Worm (Caenorhabditis elegans) whole organism, late embryonic: ENCODE measurements around the gene flad-1.

Experiments
- F13H6.1 ChIP-seq: sonication (generic microtip); optimal IDR thresholded peaks from 2 replicates; lab custom pipeline; 2016; ENCODE audit warnings: missing genetic modification characterization, missing compliant biosample characterization
- K02D7.2 ChIP-seq: sonication (generic microtip); optimal IDR thresholded peaks from 2 replicates; lab custom pipeline; 2017; ENCODE audit warnings: mild to moderate bottlenecking, missing genetic modification characterization, missing compliant biosample characterization
- K09A11.1 ChIP-seq: sonication (generic microtip); optimal IDR thresholded peaks from 2 replicates; lab custom pipeline; 2017; ENCODE audit warnings: antibody characterized with exemption, mild to moderate bottlenecking, missing genetic modification characterization, missing compliant biosample characterization; ENCODE audit not compliant: insufficient read depth
- ahr-1 ChIP-seq: sonication (generic microtip); optimal IDR thresholded peaks from 2 replicates; lab custom pipeline; 2016; ENCODE audit warnings: missing genetic modification characterization, missing compliant biosample characterization
- ama-1 ChIP-seq: fragments of 150-350 bp; optimal IDR thresholded peaks from 2 replicates; lab custom pipeline; 2014
- ceh-18 ChIP-seq: sonication (generic microtip); optimal IDR thresholded peaks from 2 replicates; lab custom pipeline; 2016; ENCODE audit warnings: missing genetic modification characterization, missing compliant biosample characterization
- ceh-19 ChIP-seq: fragments of 200-800 bp; sonication (Bioruptor generic); optimal IDR thresholded peaks from 2 replicates; lab custom pipeline; 2018; ENCODE audit warnings: mild to moderate bottlenecking, missing genetic modification characterization, missing compliant biosample characterization
- ceh-22 ChIP-seq: sonication (generic microtip); optimal IDR thresholded peaks from 2 replicates; lab custom pipeline; 2017; ENCODE audit warnings: missing biosample characterization, missing genetic modification characterization
- ceh-24 ChIP-seq: sonication (generic microtip); optimal IDR thresholded peaks from 2 replicates; lab custom pipeline; 2016; ENCODE audit warnings: mild to moderate bottlenecking, missing genetic modification characterization, missing compliant biosample characterization
- ceh-30 ChIP-seq: fragments of 150-350 bp; optimal IDR thresholded peaks from 2 replicates; lab custom pipeline; 2014; ENCODE audit warnings: missing biosample characterization, missing genetic modification characterization
- ceh-31 ChIP-seq: sonication (generic microtip); optimal IDR thresholded peaks from 2 replicates; lab custom pipeline; 2016; ENCODE audit warnings: missing genetic modification characterization, missing compliant biosample characterization
- ceh-34 ChIP-seq: sonication (generic microtip); optimal IDR thresholded peaks from 2 replicates; lab custom pipeline; 2016; ENCODE audit warnings: mild to moderate bottlenecking, missing genetic modification characterization, missing compliant biosample characterization
- ceh-45 ChIP-seq: fragments of 200-800 bp; sonication (Bioruptor generic); IDR thresholded peaks from 2 replicates; pipeline ENCODE4 v1.3.6; 2022; ENCODE audit warnings: missing genetic modification reagents, missing genetic modification characterization, missing compliant biosample characterization
- ceh-6 ChIP-seq: fragments of 200-800 bp; sonication (Bioruptor generic); optimal IDR thresholded peaks from 2 replicates; lab custom pipeline; 2018; ENCODE audit warnings: mild to moderate bottlenecking, missing genetic modification characterization, missing compliant biosample characterization
- dmd-4 ChIP-seq: sonication (generic microtip); optimal IDR thresholded peaks from 2 replicates; lab custom pipeline; 2016; ENCODE audit warnings: borderline replicate concordance, missing genetic modification characterization, missing compliant biosample characterization
- dve-1 ChIP-seq: sonication (generic microtip); optimal IDR thresholded peaks from 2 replicates; lab custom pipeline; 2017; ENCODE audit warnings: antibody characterized with exemption, mild to moderate bottlenecking, missing genetic modification characterization, missing compliant biosample characterization
- elt-2 ChIP-seq: sonication (generic microtip); optimal IDR thresholded peaks from 2 replicates; lab custom pipeline; 2016; ENCODE audit warnings: missing genetic modification reagents, missing genetic modification characterization, missing compliant biosample characterization
- elt-4 ChIP-seq: sonication (generic microtip); optimal IDR thresholded peaks from 2 replicates; lab custom pipeline; 2016; ENCODE audit warnings: missing genetic modification characterization, missing compliant biosample characterization
- ets-4 ChIP-seq: sonication (generic microtip); optimal IDR thresholded peaks from 2 replicates; lab custom pipeline; 2016; ENCODE audit warnings: missing genetic modification characterization, missing compliant biosample characterization
- eyg-1 ChIP-seq: sonication (generic microtip); optimal IDR thresholded peaks from 2 replicates; lab custom pipeline; 2016; ENCODE audit warnings: missing genotype, missing genetic modification characterization, missing compliant biosample characterization
- fkh-10 ChIP-seq: fragments of 150-350 bp; optimal IDR thresholded peaks from 2 replicates; lab custom pipeline; 2014; ENCODE audit warnings: missing biosample characterization, missing genetic modification reagents, missing genetic modification characterization
- fkh-6 ChIP-seq: sonication (generic microtip); optimal IDR thresholded peaks from 2 replicates; lab custom pipeline; 2016; ENCODE audit warnings: missing genetic modification characterization, missing compliant biosample characterization
- hlh-15 ChIP-seq: sonication (generic microtip); optimal IDR thresholded peaks from 2 replicates; lab custom pipeline; 2016; ENCODE audit warnings: missing genetic modification characterization, missing compliant biosample characterization
- hlh-6 ChIP-seq: sonication (generic microtip); optimal IDR thresholded peaks from 2 replicates; lab custom pipeline; 2016; ENCODE audit warnings: missing genotype, missing genetic modification characterization, missing compliant biosample characterization
- hlh-8 ChIP-seq: sonication (generic microtip); optimal IDR thresholded peaks from 2 replicates; lab custom pipeline; 2016; ENCODE audit warnings: missing genotype, missing genetic modification characterization, missing compliant biosample characterization
- lim-6 ChIP-seq: sonication (generic microtip); optimal IDR thresholded peaks from 2 replicates; lab custom pipeline; 2016; ENCODE audit warnings: missing genetic modification characterization, missing compliant biosample characterization
- lin-11 ChIP-seq: fragments of 200-800 bp; sonication (Bioruptor generic); optimal IDR thresholded peaks from 2 replicates; lab custom pipeline; 2018; ENCODE audit warnings: mild to moderate bottlenecking, missing genetic modification characterization, missing compliant biosample characterization
- madf-2 ChIP-seq: sonication (generic microtip); optimal IDR thresholded peaks from 2 replicates; lab custom pipeline; 2017; ENCODE audit warnings: missing genetic modification characterization, missing compliant biosample characterization
- mec-3 ChIP-seq: sonication (generic microtip); optimal IDR thresholded peaks from 2 replicates; lab custom pipeline; 2016; ENCODE audit warnings: borderline replicate concordance, missing genetic modification characterization, missing compliant biosample characterization
- nfya-1 ChIP-seq: sonication (generic microtip); optimal IDR thresholded peaks from 2 replicates; lab custom pipeline; 2017; ENCODE audit warnings: missing genetic modification characterization, mild to moderate bottlenecking, missing compliant biosample characterization, antibody characterized with exemption, moderate library complexity
- nhr-11 ChIP-seq: fragments of 150-350 bp; optimal IDR thresholded peaks from 2 replicates; lab custom pipeline; 2014; ENCODE audit warnings: missing biosample characterization, missing genetic modification characterization
- nhr-232 ChIP-seq: sonication (generic microtip); optimal IDR thresholded peaks from 2 replicates; lab custom pipeline; 2016; ENCODE audit warnings: missing genetic modification characterization, missing compliant biosample characterization
- npax-4 ChIP-seq: sonication (generic microtip); optimal IDR thresholded peaks from 2 replicates; lab custom pipeline; 2016; ENCODE audit warnings: missing genetic modification characterization, missing compliant biosample characterization
- odd-2 ChIP-seq: sonication (generic microtip); optimal IDR thresholded peaks from 2 replicates; lab custom pipeline; 2017; ENCODE audit warnings: antibody characterized with exemption, mild to moderate bottlenecking, missing genetic modification characterization, missing compliant biosample characterization
- pag-3 ChIP-seq: sonication (generic microtip); optimal IDR thresholded peaks from 2 replicates; lab custom pipeline; 2016; ENCODE audit warnings: missing compliant biosample characterization, missing genetic modification characterization, borderline replicate concordance
- pat-9 ChIP-seq: fragments of 200-800 bp; sonication (Bioruptor generic); optimal IDR thresholded peaks from 2 replicates; lab custom pipeline; 2018; ENCODE audit warnings: mild to moderate bottlenecking, missing genetic modification characterization, moderate library complexity, missing compliant biosample characterization
- pqm-1 ChIP-seq: sonication (generic microtip); optimal IDR thresholded peaks from 2 replicates; lab custom pipeline; 2016; ENCODE audit warnings: missing genetic modification characterization, missing compliant biosample characterization
- sdc-2 ChIP-seq: sonication (generic microtip); optimal IDR thresholded peaks from 2 replicates; lab custom pipeline; 2016; ENCODE audit warnings: missing genotype, missing genetic modification characterization, missing compliant biosample characterization
- sox-2 ChIP-seq: fragments of 200-800 bp; sonication (Bioruptor generic); IDR thresholded peaks from 2 replicates; pipeline ENCODE4 v1.3.6; 2022; ENCODE audit warnings: missing genetic modification reagents, missing genetic modification characterization, missing compliant biosample characterization
- sox-4 ChIP-seq: sonication (generic microtip); optimal IDR thresholded peaks from 2 replicates; lab custom pipeline; 2017; ENCODE audit warnings: mild to moderate bottlenecking, missing genetic modification characterization, inconsistent platforms, missing compliant biosample characterization
- tbx-2 ChIP-seq: sonication (generic microtip); optimal IDR thresholded peaks from 2 replicates; lab custom pipeline; 2016; ENCODE audit warnings: missing genetic modification characterization, missing compliant biosample characterization
- unc-55 ChIP-seq: sonication (generic microtip); optimal IDR thresholded peaks from 2 replicates; lab custom pipeline; 2017; ENCODE audit warnings: missing biosample characterization, missing genetic modification reagents, missing genetic modification characterization
- zip-5 ChIP-seq: sonication (generic microtip); optimal IDR thresholded peaks from 2 replicates; lab custom pipeline; 2016; ENCODE audit warnings: missing genetic modification characterization, missing compliant biosample characterization
- ztf-16 ChIP-seq: sonication (generic microtip); optimal IDR thresholded peaks from 2 replicates; lab custom pipeline; 2017; ENCODE audit warnings: missing genetic modification characterization, missing compliant biosample characterization

flad-1 gene

ce11 chrII:9967999-9968706 lies 24.2 kb downstream of the flad-1 start, which contains the start of the genes R53.4 and psf-1 (continued):
- TF ChIP-seq ztf-16: no peak
- no peak for TF ChIP-seq ceh-22 (tag; lab: Kevin White, UChicago)
- no peak for TF ChIP-seq K09A11.1 (tag; lab: Kevin White, UChicago)
- TF ChIP-seq K02D7.2 (tag; lab: Kevin White, UChicago): no peak
- TF ChIP-seq nhr-11 (tag; lab: Kevin White, UChicago): no peak
- no peak for TF ChIP-seq sdc-2 (tag; lab: Kevin White, UChicago)
- no peak for TF ChIP-seq odd-2 (tag; lab: Kevin White, UChicago)
- TF ChIP-seq pat-9 (tag; lab: Kevin White, UChicago): no peak
- TF ChIP-seq lin-11 (tag; lab: Kevin White, UChicago): no peak
- TF ChIP-seq ets-4 (tag; lab: Kevin White, UChicago): peak; percentile 69
- TF ChIP-seq ama-1 (lab: Kevin White, UChicago): no peak
- no peak for TF ChIP-seq madf-2
- TF ChIP-seq ahr-1 (tag; lab: Kevin White, UChicago): peak; percentile 21
- no peak for TF ChIP-seq pag-3 (tag; lab: Kevin White, UChicago)
- no peak for TF ChIP-seq ceh-45 (GFP tag; lab: Robert Waterston, UW)
- no peak for TF ChIP-seq nfya-1 (tag; lab: Kevin White, UChicago)
- peak; percentile 20 for TF ChIP-seq elt-2 (tag; lab: Kevin White, UChicago)
- TF ChIP-seq fkh-10 (GFP tag; lab: Kevin White, UChicago): no peak
- no peak for TF ChIP-seq pqm-1
- TF ChIP-seq ceh-24 (tag; lab: Kevin White, UChicago): no peak
- TF ChIP-seq sox-2: no peak
- no peak for TF ChIP-seq eyg-1 (tag; lab: Kevin White, UChicago)
- TF ChIP-seq npax-4 (tag; lab: Kevin White, UChicago): no peak
- TF ChIP-seq ceh-31 (tag; lab: Kevin White, UChicago): peak; percentile 86

- no peak for TF ChIP-seq ceh-24 (tag; lab: Kevin White, UChicago)
- no peak for TF ChIP-seq elt-4 (tag; lab: Kevin White, UChicago)
- TF ChIP-seq fkh-6 (tag; lab: Kevin White, UChicago): no peak
- TF ChIP-seq madf-2: no peak
- TF ChIP-seq ahr-1 (tag; lab: Kevin White, UChicago): no peak
- TF ChIP-seq ceh-30 (tag; lab: Kevin White, UChicago): no peak
- TF ChIP-seq dve-1 (tag; lab: Kevin White, UChicago): no peak
- no peak for TF ChIP-seq tbx-2
- no peak for TF ChIP-seq ceh-34 (tag; lab: Kevin White, UChicago)
These were observed 26.6 kb downstream of the flad-1 start, which contains the start of gene R53.5 for ce11 chrII:9970438-9971092. TSS of gene R53.5 (minus strand) at chrII:9970488.

- no peak for TF ChIP-seq K02D7.2 (tag; lab: Kevin White, UChicago)
- no peak for TF ChIP-seq hlh-6 (tag; lab: Kevin White, UChicago)
- TF ChIP-seq elt-2 (tag; lab: Kevin White, UChicago): peak; percentile 65
- TF ChIP-seq, all 69 proteins: peak for 1
These were observed 30.3 kb downstream of the flad-1 start for ce11 chrII:9974210-9974609.

ce11 chrII:9974967-9975366 lies 31.0 kb downstream of the flad-1 start, which contains the start of gene aakg-5:
TSS of gene aakg-5 (minus strand) at chrII:9975125.
- TF ChIP-seq hlh-15 (tag; lab: Kevin White, UChicago) (no peak), sox-2 (no peak), ahr-1 (tag; lab: Kevin White, UChicago) (no peak), nhr-232 (tag; lab: Kevin White, UChicago) (no peak), ceh-18 (tag; lab: Kevin White, UChicago) (peak; percentile 43), ceh-34 (tag; lab: Kevin White, UChicago) (no peak), tbx-2 (no peak), ceh-19 (GFP tag; lab: Kevin White, UChicago) (no peak), F13H6.1 (tag; lab: Kevin White, UChicago) (no peak), dmd-4 (no peak), ceh-30 (tag; lab: Kevin White, UChicago) (no peak), hlh-8 (tag; lab: Kevin White, UChicago) (no peak), ceh-6 (GFP tag; lab: Kevin White, UChicago) (no peak), zip-5 (tag; lab: Kevin White, UChicago) (no peak), ceh-31 (tag; lab: Kevin White, UChicago) (peak; percentile 19), nfya-1 (tag; lab: Kevin White, UChicago) (peak; percentile 25), sox-4 (tag; lab: Kevin White, UChicago) (no peak), mec-3 (no peak), pat-9 (tag; lab: Kevin White, UChicago) (no peak), ztf-16 (no peak), unc-55 (GFP tag; lab: Kevin White, UChicago) (peak; percentile 22), pag-3 (tag; lab: Kevin White, UChicago) (no peak), lim-6 (tag; lab: Kevin White, UChicago) (no peak)
